Worm (Caenorhabditis elegans) whole organism, late embryonic: ENCODE data around the gene F09C6.10.

Source experiments
- ama-1 ChIP-seq: fragments of 150-350 bp; optimal IDR thresholded peaks from 2 replicates; lab custom pipeline; 2014
- ceh-31 ChIP-seq: sonication (generic microtip); optimal IDR thresholded peaks from 2 replicates; lab custom pipeline; 2016; ENCODE audit warnings: missing genetic modification characterization, missing compliant biosample characterization
- che-1 ChIP-seq: sonication (generic microtip); optimal IDR thresholded peaks from 2 replicates; lab custom pipeline; 2016; ENCODE audit warnings: mild to moderate bottlenecking, missing genetic modification characterization, missing compliant biosample characterization
- ets-4 ChIP-seq: sonication (generic microtip); optimal IDR thresholded peaks from 2 replicates; lab custom pipeline; 2016; ENCODE audit warnings: missing genetic modification characterization, missing compliant biosample characterization
- hlh-15 ChIP-seq: sonication (generic microtip); optimal IDR thresholded peaks from 2 replicates; lab custom pipeline; 2016; ENCODE audit warnings: missing genetic modification characterization, missing compliant biosample characterization
- npax-4 ChIP-seq: sonication (generic microtip); optimal IDR thresholded peaks from 2 replicates; lab custom pipeline; 2016; ENCODE audit warnings: missing genetic modification characterization, missing compliant biosample characterization
- pqm-1 ChIP-seq: sonication (generic microtip); optimal IDR thresholded peaks from 2 replicates; lab custom pipeline; 2016; ENCODE audit warnings: missing genetic modification characterization, missing compliant biosample characterization
- ttx-3 ChIP-seq: sonication (generic microtip); optimal IDR thresholded peaks from 2 replicates; lab custom pipeline; 2016; ENCODE audit warnings: missing genetic modification reagents, missing genetic modification characterization, missing compliant biosample characterization
- unc-55 ChIP-seq: sonication (generic microtip); optimal IDR thresholded peaks from 2 replicates; lab custom pipeline; 2017; ENCODE audit warnings: missing biosample characterization, missing genetic modification reagents, missing genetic modification characterization
- unc-86 ChIP-seq: sonication (generic microtip); optimal IDR thresholded peaks from 2 replicates; lab custom pipeline; 2016; ENCODE audit warnings: missing genetic modification characterization, missing compliant biosample characterization

- TF ChIP-seq hlh-15 (no peak), ceh-31 (tag; lab: Kevin White, UChicago) (no peak), unc-86 (no peak), ama-1 (lab: Kevin White, UChicago) (no peak), che-1 (tag; lab: Kevin White, UChicago) (no peak), pqm-1 (no peak), unc-55 (GFP tag; lab: Kevin White, UChicago) (no peak), ets-4 (no peak), npax-4 (no peak), ttx-3 (tag; lab: Kevin White, UChicago) (no peak)
Measured at ce11 chrV:16902726-16903125, 13.3 kb downstream of the F09C6.10 start, which contains the start of gene srd-68.
